Worm (Caenorhabditis elegans): ENCODE results near the gene C17C3.6.

C17C3.6 gene

DNA sequence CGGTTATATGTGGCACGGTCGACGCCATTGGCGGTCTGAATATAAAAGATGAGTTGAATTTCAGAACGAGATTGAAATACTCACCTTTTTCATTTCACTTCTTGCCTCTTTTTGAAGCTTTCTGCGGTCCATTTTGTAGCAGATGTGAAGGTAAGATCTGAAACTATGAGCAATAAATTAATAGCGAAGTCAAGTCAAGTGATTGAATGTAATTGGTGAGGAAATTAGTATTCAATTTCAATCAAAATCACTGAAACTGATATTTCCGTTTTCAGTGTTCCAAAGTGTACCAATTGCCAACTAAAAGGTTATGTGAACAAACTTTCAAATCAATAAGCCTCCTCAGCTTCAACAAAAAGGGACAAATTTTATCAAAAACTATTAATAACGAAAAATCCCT is 8.2 kb upstream of the C17C3.6 start, which contains the start of gene C17C3.24:
Gene C17C3.24 (minus strand): TSS at position 101 of the 400 bp plus-strand sequence.
- TF ChIP-seq B0310.2 (tag; optimal IDR thresholded peaks at IDR 0.05): no peak
- no peak for TF ChIP-seq flt-1 (GFP tag; IDR thresholded peaks at IDR 0.05)
- TF ChIP-seq hnd-1 (tag; optimal IDR thresholded peaks at IDR 0.05): no peak
- TF ChIP-seq tbx-11 (GFP tag; IDR thresholded peaks at IDR 0.05): no peak
- TF ChIP-seq hmbx-1 (tag; optimal IDR thresholded peaks at IDR 0.05): no peak
- no peak for TF ChIP-seq aly-1 (tag; optimal IDR thresholded peaks at IDR 0.05)
- no peak for TF ChIP-seq scrt-1 (GFP tag; IDR thresholded peaks at IDR 0.05)
- no peak for TF ChIP-seq hmg-4 (GFP tag; optimal IDR thresholded peaks at IDR 0.05)
- no peak for TF ChIP-seq pes-1 (GFP tag; IDR thresholded peaks at IDR 0.05)
- TF ChIP-seq tbx-37 (GFP tag; conservative IDR thresholded peaks at IDR 0.05): no peak
- no peak for TF ChIP-seq ets-7 (tag; optimal IDR thresholded peaks at IDR 0.05)
- no peak for TF ChIP-seq ama-1 (optimal IDR thresholded peaks at IDR 0.05)
- no peak for TF ChIP-seq sea-1 (GFP tag; conservative IDR thresholded peaks at IDR 0.05)
- TF ChIP-seq ceh-36 (tag; optimal IDR thresholded peaks at IDR 0.05): no peak

DNA sequence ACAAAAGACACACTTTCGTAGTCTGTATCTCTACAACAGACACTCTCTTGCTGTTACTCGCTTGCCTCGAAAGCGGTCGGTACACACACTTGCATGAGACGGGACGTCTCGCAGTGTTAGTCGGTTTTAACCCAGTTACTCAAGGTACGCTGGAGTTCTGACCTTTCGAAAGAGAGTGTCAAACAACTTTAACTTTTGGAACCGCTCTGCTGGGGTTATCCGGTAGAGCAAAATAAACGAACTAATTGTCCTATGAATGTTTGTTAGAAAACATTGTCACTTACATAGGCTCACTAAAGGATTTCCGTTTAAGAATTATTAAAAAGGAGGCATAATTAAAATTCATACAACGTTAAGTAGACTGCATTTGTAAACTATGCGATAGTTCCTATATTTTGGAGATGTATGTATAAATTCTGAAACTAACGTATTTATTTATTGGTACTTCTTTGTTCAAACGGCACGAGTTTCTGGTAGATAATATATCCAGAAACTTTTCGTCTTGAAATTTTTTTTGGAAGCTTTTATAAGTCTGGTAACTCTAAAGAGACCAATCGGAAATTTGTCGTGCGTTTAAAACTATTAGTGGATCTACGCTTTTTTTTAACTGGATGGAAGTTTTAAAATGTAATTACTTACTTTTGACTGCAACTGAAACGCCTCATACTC is 6.2 kb upstream of the C17C3.6 start:
- TF ChIP-seq sea-1 (GFP tag; conservative IDR thresholded peaks at IDR 0.05) (peak; percentile 90), scrt-1 (GFP tag; IDR thresholded peaks at IDR 0.05) (peak; percentile 78), ceh-36 (tag; optimal IDR thresholded peaks at IDR 0.05) (peak; percentile 85), aly-1 (tag; optimal IDR thresholded peaks at IDR 0.05) (no peak), hmbx-1 (tag; optimal IDR thresholded peaks at IDR 0.05) (peak; percentile 83), tbx-11 (GFP tag; IDR thresholded peaks at IDR 0.05) (peak; percentile 85), F13C5.2 (tag; optimal IDR thresholded peaks at IDR 0.05) (peak; percentile 95), B0310.2 (tag; optimal IDR thresholded peaks at IDR 0.05) (peak; percentile 91), ets-7 (tag; optimal IDR thresholded peaks at IDR 0.05) (peak; percentile 77), tra-4 (tag; optimal IDR thresholded peaks at IDR 0.05) (peak; percentile 88), tbx-37 (GFP tag; conservative IDR thresholded peaks at IDR 0.05) (peak; percentile 59), ama-1 (optimal IDR thresholded peaks at IDR 0.05) (peak; percentile 100), flt-1 (GFP tag; IDR thresholded peaks at IDR 0.05) (peak; percentile 60; the same call in 1 of the 2 replicates), hnd-1 (tag; optimal IDR thresholded peaks at IDR 0.05) (peak; percentile 59), hmg-4 (GFP tag; optimal IDR thresholded peaks at IDR 0.05) (peak; percentile 90), pes-1 (GFP tag; IDR thresholded peaks at IDR 0.05) (peak; percentile 78), ceh-13 (GFP tag; optimal IDR thresholded peaks at IDR 0.05) (peak; percentile 30)

DNA sequence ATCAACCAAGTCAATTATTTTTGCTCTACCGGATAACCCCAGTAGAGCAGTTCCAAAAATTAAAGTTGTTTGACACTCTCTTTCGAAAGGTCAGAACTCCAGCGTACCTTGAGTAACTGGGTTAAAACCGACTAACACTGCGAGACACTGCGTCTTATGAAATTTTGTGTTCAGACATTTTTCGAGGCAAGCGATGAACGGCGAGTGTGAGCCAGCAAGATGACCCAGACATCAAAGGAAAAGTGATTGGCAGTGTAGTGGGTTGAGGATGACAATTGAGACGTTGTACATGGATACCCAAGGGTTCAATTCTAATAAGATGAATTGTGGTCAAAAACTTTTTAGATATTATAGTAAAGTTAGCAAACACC is 5.7 kb upstream of the C17C3.6 start:
- TF ChIP-seq F13C5.2 (tag; optimal IDR thresholded peaks at IDR 0.05) (no peak), ceh-13 (GFP tag; optimal IDR thresholded peaks at IDR 0.05) (no peak), tbx-37 (GFP tag; conservative IDR thresholded peaks at IDR 0.05) (no peak), tra-4 (tag; optimal IDR thresholded peaks at IDR 0.05) (no peak), ets-7 (tag; optimal IDR thresholded peaks at IDR 0.05) (no peak), hmbx-1 (tag; optimal IDR thresholded peaks at IDR 0.05) (no peak), aly-1 (tag; optimal IDR thresholded peaks at IDR 0.05) (no peak), scrt-1 (GFP tag; IDR thresholded peaks at IDR 0.05) (no peak), tbx-11 (GFP tag; IDR thresholded peaks at IDR 0.05) (no peak)

DNA sequence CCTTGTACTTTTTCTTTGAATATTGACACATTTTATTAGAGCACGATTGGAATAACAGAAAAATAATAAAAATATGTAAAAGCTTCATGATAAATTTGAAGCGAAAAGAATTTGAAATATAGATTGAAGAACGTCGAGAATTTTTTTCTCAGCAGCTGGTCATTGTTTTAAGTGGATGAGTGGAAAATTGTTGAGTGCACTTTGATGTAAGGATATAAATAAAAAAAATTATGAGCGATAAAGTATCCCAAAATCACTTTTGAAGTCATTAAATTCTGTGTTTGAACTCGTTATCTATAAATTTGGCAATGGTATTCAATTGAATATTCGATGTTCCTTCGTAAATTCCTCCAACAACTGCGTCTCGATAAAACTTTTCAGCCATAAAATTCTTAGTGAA is 5.1 kb upstream of the C17C3.6 start, which contains the start of gene ins-13:
Gene ins-13 (minus strand): TSS at position 101 of the 400 bp plus-strand sequence.
- no peak for TF ChIP-seq flt-1 (GFP tag; IDR thresholded peaks at IDR 0.05)
- no peak for TF ChIP-seq hmbx-1 (tag; optimal IDR thresholded peaks at IDR 0.05)
- no peak for TF ChIP-seq ama-1 (optimal IDR thresholded peaks at IDR 0.05)
- no peak for TF ChIP-seq tra-4 (tag; optimal IDR thresholded peaks at IDR 0.05)
- TF ChIP-seq scrt-1 (GFP tag; IDR thresholded peaks at IDR 0.05): no peak
- TF ChIP-seq sea-1 (GFP tag; conservative IDR thresholded peaks at IDR 0.05): no peak
- no peak for TF ChIP-seq tbx-37 (GFP tag; conservative IDR thresholded peaks at IDR 0.05)
- TF ChIP-seq ceh-13 (GFP tag; optimal IDR thresholded peaks at IDR 0.05): no peak
- TF ChIP-seq aly-1 (tag; optimal IDR thresholded peaks at IDR 0.05): no peak
- TF ChIP-seq tbx-11 (GFP tag; IDR thresholded peaks at IDR 0.05): no peak
- no peak for TF ChIP-seq ceh-36 (tag; optimal IDR thresholded peaks at IDR 0.05)
- TF ChIP-seq ets-7 (tag; optimal IDR thresholded peaks at IDR 0.05): no peak
- TF ChIP-seq F13C5.2 (tag; optimal IDR thresholded peaks at IDR 0.05): no peak
- no peak for TF ChIP-seq hnd-1 (tag; optimal IDR thresholded peaks at IDR 0.05)

DNA sequence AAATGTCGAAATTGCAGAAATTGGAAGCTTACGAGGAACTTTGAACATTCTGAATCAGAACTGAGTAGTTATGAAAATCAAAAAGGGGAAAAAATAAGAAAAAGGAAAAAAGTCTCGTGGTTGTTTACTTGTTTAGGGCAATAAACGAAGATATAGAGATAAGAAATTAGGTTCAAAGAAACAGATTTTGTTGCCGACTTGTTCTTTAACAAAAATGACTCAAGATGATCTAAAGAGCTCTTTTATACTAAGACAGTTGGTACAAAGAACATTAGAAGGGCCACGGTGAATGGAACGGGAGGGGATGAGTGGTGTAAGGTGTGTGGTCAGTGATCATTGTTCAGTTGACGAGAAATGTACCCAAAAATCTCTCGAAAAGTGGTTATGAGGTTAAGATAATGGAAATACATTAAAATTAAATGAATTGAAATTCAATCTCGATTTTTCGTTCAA is 2.4 kb upstream of the C17C3.6 start, which contains the start of gene acdh-2:
Gene acdh-2 (minus strand): TSS at position 51 of the 453 bp plus-strand sequence.
- TF ChIP-seq ama-1 (optimal IDR thresholded peaks at IDR 0.05) (no peak), F13C5.2 (tag; optimal IDR thresholded peaks at IDR 0.05) (no peak)

DNA sequence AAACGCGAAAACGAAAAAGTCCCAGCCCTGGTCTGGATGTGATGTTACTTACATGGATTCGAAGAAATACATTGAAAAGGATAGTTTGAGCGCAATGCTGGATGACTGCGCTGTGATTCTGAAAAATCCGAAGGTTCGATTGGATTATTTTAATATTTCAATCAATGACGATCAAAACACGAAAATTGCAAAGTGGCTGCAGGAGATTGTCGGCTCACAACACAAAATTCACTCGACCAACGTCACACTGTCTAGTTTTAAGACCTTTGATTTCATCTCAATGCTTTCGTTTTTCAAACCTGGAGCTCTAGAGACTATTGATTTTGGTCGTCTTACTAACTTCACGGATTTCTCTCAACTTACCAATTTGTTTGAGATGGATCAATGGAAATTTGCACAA is 1.7 kb downstream of the C17C3.6 start, which contains the start of gene C17C3.5:
Gene C17C3.5 (plus strand): TSS at position 301 of the 400 bp plus-strand sequence.
- TF ChIP-seq ceh-13 (GFP tag; optimal IDR thresholded peaks at IDR 0.05) (no peak), hnd-1 (tag; optimal IDR thresholded peaks at IDR 0.05) (no peak), B0310.2 (tag; optimal IDR thresholded peaks at IDR 0.05) (no peak), pes-1 (GFP tag; IDR thresholded peaks at IDR 0.05) (no peak), flt-1 (GFP tag; IDR thresholded peaks at IDR 0.05) (no peak), tra-4 (tag; optimal IDR thresholded peaks at IDR 0.05) (no peak), aly-1 (tag; optimal IDR thresholded peaks at IDR 0.05) (no peak), ets-7 (tag; optimal IDR thresholded peaks at IDR 0.05) (no peak), ceh-36 (tag; optimal IDR thresholded peaks at IDR 0.05) (no peak), ama-1 (optimal IDR thresholded peaks at IDR 0.05) (no peak), tbx-37 (GFP tag; conservative IDR thresholded peaks at IDR 0.05) (no peak)

DNA sequence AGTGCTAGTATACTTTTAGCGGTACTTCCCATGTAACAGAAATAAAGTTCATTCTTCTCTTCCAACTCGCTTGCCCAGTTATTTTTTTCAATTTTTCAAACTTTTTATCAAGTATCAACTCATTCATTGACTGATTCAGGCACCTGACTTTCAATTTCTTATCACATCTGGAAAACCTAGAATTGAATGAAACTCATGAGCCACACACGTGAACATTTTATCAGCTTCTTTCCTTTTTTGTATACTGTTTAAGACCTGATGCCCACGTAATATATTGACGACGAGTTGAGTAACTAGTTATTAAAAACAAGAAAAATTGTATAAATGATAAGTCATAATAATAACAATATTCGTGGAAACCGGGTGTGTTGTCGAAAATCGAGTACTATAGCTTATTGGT is 3.7 kb downstream of the C17C3.6 start:
- no peak for TF ChIP-seq ceh-13 (GFP tag; optimal IDR thresholded peaks at IDR 0.05)
- no peak for TF ChIP-seq pes-1 (GFP tag; IDR thresholded peaks at IDR 0.05)
- TF ChIP-seq tbx-37 (GFP tag; conservative IDR thresholded peaks at IDR 0.05): no peak
- no peak for TF ChIP-seq ceh-36 (tag; optimal IDR thresholded peaks at IDR 0.05)
- no peak for TF ChIP-seq flt-1 (GFP tag; IDR thresholded peaks at IDR 0.05)
- no peak for TF ChIP-seq ama-1 (optimal IDR thresholded peaks at IDR 0.05)
- no peak for TF ChIP-seq hnd-1 (tag; optimal IDR thresholded peaks at IDR 0.05)
- TF ChIP-seq tbx-11 (GFP tag; IDR thresholded peaks at IDR 0.05): no peak
- TF ChIP-seq sea-1 (GFP tag; conservative IDR thresholded peaks at IDR 0.05): no peak
- TF ChIP-seq B0310.2 (tag; optimal IDR thresholded peaks at IDR 0.05): no peak
- no peak for TF ChIP-seq tra-4 (tag; optimal IDR thresholded peaks at IDR 0.05)
- TF ChIP-seq F13C5.2 (tag; optimal IDR thresholded peaks at IDR 0.05): no peak
- TF ChIP-seq ets-7 (tag; optimal IDR thresholded peaks at IDR 0.05): no peak
- TF ChIP-seq scrt-1 (GFP tag; IDR thresholded peaks at IDR 0.05): no peak
- TF ChIP-seq hmg-4 (GFP tag; optimal IDR thresholded peaks at IDR 0.05): no peak
- no peak for TF ChIP-seq hmbx-1 (tag; optimal IDR thresholded peaks at IDR 0.05)

Data from whole organism, early embryonic.